Worm (Caenorhabditis elegans) whole organism, early embryonic: ENCODE data around the gene str-3.

ENCODE experiments used
- F13C5.2 ChIP-seq: sonication (generic microtip); optimal IDR thresholded peaks from 2 replicates; lab custom pipeline; 2017; ENCODE audit warnings: mild to moderate bottlenecking, missing genetic modification characterization, inconsistent platforms, missing compliant biosample characterization
- ama-1 ChIP-seq: fragments of 150-350 bp; optimal IDR thresholded peaks from 2 replicates; lab custom pipeline; 2014
- sea-1 ChIP-seq: fragments of 200-800 bp; sonication (Bioruptor generic); conservative IDR thresholded peaks from 2 replicates; pipeline ENCODE4 v1.3.6; 2022; ENCODE audit warnings: missing genetic modification characterization, missing compliant biosample characterization

- TF ChIP-seq ama-1 (no peak), sea-1 (no peak), F13C5.2 (tag; lab: Kevin White, UChicago) (no peak)
Measured at ce11 chrIV:11100271-11100670, at the start of gene str-3.
